Worm (Caenorhabditis elegans): Measurements from ENCODE around the gene F49C12.7.

The F49C12.7 gene

DNA sequence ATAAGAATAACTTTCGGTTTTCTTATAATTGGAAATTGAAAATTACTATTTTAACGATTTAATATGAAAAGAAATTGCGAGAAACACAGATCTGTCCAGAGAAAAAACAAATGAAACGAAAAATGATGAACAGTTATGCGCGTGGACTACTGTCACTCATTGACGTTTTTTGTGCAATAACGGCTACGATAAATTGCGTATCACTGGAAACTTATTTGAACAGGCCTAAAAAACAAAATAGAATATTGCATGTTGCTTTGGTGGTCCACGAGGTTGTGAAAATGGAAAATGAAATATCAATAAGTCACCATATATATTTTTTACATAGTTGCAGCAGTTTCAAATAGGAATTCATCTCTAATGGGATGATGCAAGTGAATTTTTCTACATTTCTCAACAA lies 48.2 kb downstream of the F49C12.7 start:
- TF ChIP-seq B0261.1 (tag; optimal IDR thresholded peaks at IDR 0.05) (no peak), F49E8.2 (tag; optimal IDR thresholded peaks at IDR 0.05; ENCODE audit: insufficient read depth) (no peak), snpc-1.3 (tag; optimal IDR thresholded peaks at IDR 0.05; ENCODE audit: insufficient read depth) (no peak), B0035.1 (tag; optimal IDR thresholded peaks at IDR 0.05) (no peak), nhr-80 (tag; optimal IDR thresholded peaks at IDR 0.05) (no peak), ceh-58 (GFP tag; IDR thresholded peaks at IDR 0.05) (no peak), rec-8 (tag; optimal IDR thresholded peaks at IDR 0.05) (no peak), F57C9.4 (tag; optimal IDR thresholded peaks at IDR 0.05) (no peak), C17E4.6 (GFP tag; IDR thresholded peaks at IDR 0.05) (no peak), hrde-1 (tag; optimal IDR thresholded peaks at IDR 0.05; ENCODE audit: borderline replicate concordance) (no peak), sdz-38 (tag; optimal IDR thresholded peaks at IDR 0.05) (no peak), lsl-1 (GFP tag; optimal IDR thresholded peaks at IDR 0.05) (peak; percentile 32), madf-8 (GFP tag; conservative IDR thresholded peaks at IDR 0.05) (peak; percentile 78), aptf-3 (GFP tag; IDR thresholded peaks at IDR 0.05) (no peak), cebp-1 (GFP tag; IDR thresholded peaks at IDR 0.05) (no peak), cebp-1 (tag; optimal IDR thresholded peaks at IDR 0.05) (no peak), Y56A3A.18 (GFP tag; IDR thresholded peaks at IDR 0.05) (no peak), zim-3 (tag; optimal IDR thresholded peaks at IDR 0.05) (no peak), nfya-2 (GFP tag; IDR thresholded peaks at IDR 0.05) (no peak), madf-6 (GFP tag; IDR thresholded peaks at IDR 0.05) (peak; percentile 58), lsy-27 (tag; optimal IDR thresholded peaks at IDR 0.05; ENCODE audit: borderline replicate concordance, insufficient read depth) (no peak)

DNA sequence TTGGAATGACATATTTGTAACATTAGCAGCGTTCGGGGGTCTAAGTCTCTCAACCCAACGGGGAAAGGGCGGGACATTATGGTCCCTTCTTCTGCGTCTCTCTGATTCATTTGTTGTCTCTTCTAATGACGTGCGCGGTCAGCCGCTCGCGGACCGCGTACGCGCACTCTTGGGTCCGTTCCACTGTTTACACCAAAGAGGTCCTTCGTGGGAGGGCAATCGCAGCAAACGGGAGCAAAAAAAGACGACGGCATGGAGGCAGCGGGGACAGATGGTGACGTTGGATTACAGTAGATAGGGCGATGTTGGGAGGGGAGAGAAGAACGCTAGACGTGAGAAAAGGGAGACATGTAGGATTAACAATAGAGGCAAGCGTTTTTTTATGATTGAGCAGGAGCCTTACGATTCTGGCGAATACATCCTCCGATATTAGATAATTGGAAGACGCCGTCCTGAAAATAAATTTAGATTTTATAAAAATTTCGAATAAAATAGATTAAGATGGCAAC lies 48.9 kb downstream of the F49C12.7 start, which contains the start of gene flh-1:
Gene flh-1, minus strand, starts transcription at position 459 of the 509 bp plus-strand sequence.
- TF ChIP-seq madf-6 (GFP tag; IDR thresholded peaks at IDR 0.05) (0 out of 2 replicates have a peak, but pooled peaks have one; percentile 19), zfh-2 (GFP tag; conservative IDR thresholded peaks at IDR 0.05) (peak; percentile 52; the same call in 1 of the 2 replicates), ztf-28 (GFP tag; IDR thresholded peaks at IDR 0.05) (no peak), tbx-9 (tag; optimal IDR thresholded peaks at IDR 0.05; ENCODE audit: borderline replicate concordance) (no peak)

DNA sequence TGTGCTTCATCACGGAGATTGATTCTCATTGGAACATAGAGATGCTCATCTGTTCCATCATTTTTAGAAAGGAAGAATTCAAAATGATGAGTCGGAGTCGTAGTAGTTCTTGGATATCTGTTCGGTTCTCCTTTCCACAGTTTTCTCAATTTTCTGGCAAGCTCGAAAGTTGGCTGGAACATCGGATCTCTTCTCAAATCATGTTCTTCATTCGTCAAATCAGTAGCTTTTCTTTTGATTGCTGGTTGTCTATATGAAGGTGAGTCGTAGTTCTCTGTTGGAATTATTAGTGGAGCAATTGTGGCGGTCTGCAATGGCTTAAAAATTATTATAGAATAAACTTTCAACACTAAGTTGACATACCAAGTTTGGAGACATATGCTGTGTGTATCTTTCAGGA lies 50.4 kb downstream of the F49C12.7 start:
- TF ChIP-seq pbrm-1 (GFP tag; IDR thresholded peaks at IDR 0.05) (no peak), akir-1 (GFP tag; optimal IDR thresholded peaks at IDR 0.05) (no peak), snpc-1.1 (tag; optimal IDR thresholded peaks at IDR 0.05; ENCODE audit: insufficient read depth) (no peak)

DNA sequence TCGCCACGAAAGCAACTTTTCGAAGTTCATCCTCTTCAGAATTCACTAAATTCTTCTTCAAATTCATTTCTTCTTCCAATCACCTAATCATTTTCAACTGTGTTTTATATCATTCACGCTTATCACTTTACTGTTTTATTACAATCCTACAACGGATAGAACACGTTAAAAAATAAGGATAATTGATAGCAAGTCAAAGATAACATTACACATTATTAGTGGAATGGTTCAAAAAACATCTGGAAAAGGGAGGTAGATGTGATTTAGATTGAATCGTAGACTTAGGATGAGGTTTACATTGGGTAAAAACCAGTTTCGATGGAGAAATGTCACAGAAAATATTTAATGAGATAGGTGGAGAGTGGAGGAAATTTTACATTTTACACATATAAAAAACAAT lies 51.0 kb downstream of the F49C12.7 start, which contains the start of gene col-120:
Gene col-120, minus strand, starts transcription at position 101 of the 400 bp plus-strand sequence.
- no peak for TF ChIP-seq cebp-2 (GFP tag; IDR thresholded peaks at IDR 0.05)

DNA sequence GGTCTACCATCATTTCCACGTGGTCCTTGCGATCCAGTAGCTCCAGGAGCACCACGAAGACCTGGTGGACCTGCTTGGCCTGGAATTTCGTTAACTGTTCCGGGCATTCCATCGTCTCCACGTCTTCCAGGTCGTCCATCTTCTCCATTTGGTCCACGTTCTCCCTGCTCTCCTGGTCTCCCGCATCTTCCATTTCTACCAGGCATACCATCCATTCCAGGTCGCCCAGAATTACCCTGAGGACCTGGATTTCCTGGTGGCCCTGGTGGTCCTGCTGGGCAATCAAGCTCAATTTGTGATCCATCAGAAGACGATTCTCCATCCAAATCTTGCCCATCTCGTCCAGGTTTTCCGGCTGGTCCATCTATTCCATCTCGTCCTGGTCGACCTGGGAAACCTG lies 51.9 kb downstream of the F49C12.7 start:
- TF ChIP-seq egl-44 (GFP tag; IDR thresholded peaks at IDR 0.05) (no peak), attf-3 (GFP tag; conservative IDR thresholded peaks at IDR 0.05) (no peak), zfh-2 (GFP tag; conservative IDR thresholded peaks at IDR 0.05) (no peak; the same call in 1 of the 2 replicates), C06A6.2 (GFP tag; conservative IDR thresholded peaks at IDR 0.05) (no peak), sdz-38 (tag; optimal IDR thresholded peaks at IDR 0.05) (no peak), egrh-3 (GFP tag; IDR thresholded peaks at IDR 0.05) (no peak), dpff-1 (tag; optimal IDR thresholded peaks at IDR 0.05) (no peak), Y56A3A.18 (GFP tag; IDR thresholded peaks at IDR 0.05) (no peak), lag-1 (GFP tag; IDR thresholded peaks at IDR 0.05) (no peak), F57A8.1 (GFP tag; optimal IDR thresholded peaks at IDR 0.05) (peak; percentile 12), ztf-26 (tag; optimal IDR thresholded peaks at IDR 0.05) (no peak), pha-4 (tag; optimal IDR thresholded peaks at IDR 0.05) (no peak), F39B2.1 (GFP tag; IDR thresholded peaks at IDR 0.05) (no peak), T26A5.8 (tag; optimal IDR thresholded peaks at IDR 0.05) (no peak), F37B4.10 (GFP tag; IDR thresholded peaks at IDR 0.05) (0 out of 2 replicates have a peak, but pooled peaks have one; percentile 3)
